Worm (Caenorhabditis elegans) whole organism, L4/young adult: Measurements from ENCODE around the gene grdn-1.

Experiments used
- W03F9.2 ChIP-seq: fragments of 150-350 bp; optimal IDR thresholded peaks from 2 replicates; lab custom pipeline; 2014; ENCODE audit warnings: missing biosample characterization, missing genetic modification characterization
- dao-5 ChIP-seq: sonication (generic microtip); optimal IDR thresholded peaks from 2 replicates; lab custom pipeline; 2016; ENCODE audit warnings: missing genotype, missing genetic modification characterization, moderate library complexity, missing compliant biosample characterization
- him-1 ChIP-seq: sonication (generic microtip); optimal IDR thresholded peaks from 2 replicates; lab custom pipeline; 2016; ENCODE audit warnings: missing genotype, missing genetic modification reagents, missing genetic modification characterization, missing compliant biosample characterization

DNA sequence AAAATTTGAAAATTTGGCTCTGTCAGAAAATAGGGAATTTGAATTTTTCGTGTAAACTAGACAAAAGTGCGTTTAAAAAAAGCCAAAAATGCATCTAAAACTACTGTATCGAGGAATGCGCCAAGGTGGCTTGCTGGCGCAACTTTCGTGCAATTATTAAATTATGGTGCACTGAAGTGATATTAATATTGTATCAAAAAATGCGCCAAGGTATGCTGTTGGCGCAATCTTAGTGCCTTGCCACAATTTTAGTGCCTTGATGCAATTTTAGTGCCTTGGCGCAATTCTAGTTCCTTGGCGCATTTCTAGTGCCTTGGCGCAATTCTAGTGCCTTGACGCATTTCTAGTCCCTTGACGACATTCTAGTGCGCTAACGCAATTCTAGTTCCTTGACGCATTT, 17.5 kb upstream of the grdn-1 start:
- TF ChIP-seq him-1 (tag; lab: Kevin White, UChicago) (no peak), dao-5 (tag; lab: Kevin White, UChicago) (no peak), W03F9.2 (no peak)
